Fruit fly (Drosophila melanogaster) whole organism, adult: ENCODE results near the gene Ssk.

Experiments used
- CG1620 ChIP-seq: fragments of 200-800 bp; sonication (Bioruptor generic); optimal IDR thresholded peaks from 2 replicates; lab custom pipeline; 2016; ENCODE audit warnings: missing biosample characterization, missing genetic modification characterization
- CG7045 ChIP-seq: fragments of 200-800 bp; sonication (Bioruptor generic); optimal IDR thresholded peaks from 2 replicates; lab custom pipeline; 2017; ENCODE audit warnings: missing biosample characterization, mild to moderate bottlenecking, missing genetic modification characterization
- bab1 ChIP-seq: fragments of 200-800 bp; sonication (Bioruptor generic); optimal IDR thresholded peaks from 3 replicates; lab custom pipeline; 2019; ENCODE audit warnings: missing biosample characterization, mild to moderate bottlenecking, missing genetic modification characterization, moderate library complexity
- cic ChIP-seq: fragments of 200-800 bp; sonication (Bioruptor generic); optimal IDR thresholded peaks from 2 replicates; lab custom pipeline; 2017; ENCODE audit warnings: missing biosample characterization, mild to moderate bottlenecking, missing genetic modification characterization, moderate library complexity
- kay ChIP-seq: fragments of 200-800 bp; sonication (Bioruptor generic); peaks from one replicate; lab custom pipeline; 2016; ENCODE audit warnings: missing biosample characterization, missing genetic modification characterization, borderline replicate concordance
- ovo ChIP-seq: fragments of 200-800 bp; sonication (Bioruptor generic); optimal IDR thresholded peaks from 2 replicates; lab custom pipeline; 2016; ENCODE audit warnings: missing biosample characterization, missing genetic modification characterization
- pad ChIP-seq: fragments of 200-800 bp; sonication (Bioruptor generic); optimal IDR thresholded peaks from 3 replicates; lab custom pipeline; 2017; ENCODE audit warnings: missing biosample characterization, missing genetic modification characterization, mild to moderate bottlenecking, moderate library complexity, missing genetic modification reagents

DNA sequence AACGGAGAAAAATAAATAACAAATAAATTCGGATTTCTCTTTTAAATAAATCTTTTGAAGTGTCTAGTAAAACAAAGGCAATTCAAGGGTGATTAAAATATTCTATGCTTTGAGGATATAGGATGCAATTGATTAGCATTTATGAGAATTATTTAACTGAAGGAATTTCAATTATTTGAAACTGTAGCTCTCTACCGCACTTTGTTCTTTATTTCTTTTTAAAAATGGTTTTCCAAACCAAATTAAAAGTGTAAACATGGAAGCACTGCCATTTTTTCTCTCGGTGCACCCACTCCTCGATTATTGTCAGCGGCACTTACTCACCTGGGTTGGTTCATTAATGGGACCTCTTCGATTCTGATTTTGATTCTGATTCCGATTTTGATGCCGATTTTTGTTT is 20.2 kb upstream of the Ssk start:
- TF ChIP-seq kay (peak; percentile 31), CG1620 (no peak), bab1 (GFP tag; lab: Kevin White, UChicago) (no peak), ovo (GFP tag; lab: Kevin White, UChicago) (no peak), cic (GFP tag; lab: Kevin White, UChicago) (no peak), CG7045 (GFP tag; lab: Kevin White, UChicago) (no peak), pad (GFP tag; lab: Kevin White, UChicago) (no peak)
